Worm (Caenorhabditis elegans): ENCODE measurements around the gene bbs-8.

DNA sequence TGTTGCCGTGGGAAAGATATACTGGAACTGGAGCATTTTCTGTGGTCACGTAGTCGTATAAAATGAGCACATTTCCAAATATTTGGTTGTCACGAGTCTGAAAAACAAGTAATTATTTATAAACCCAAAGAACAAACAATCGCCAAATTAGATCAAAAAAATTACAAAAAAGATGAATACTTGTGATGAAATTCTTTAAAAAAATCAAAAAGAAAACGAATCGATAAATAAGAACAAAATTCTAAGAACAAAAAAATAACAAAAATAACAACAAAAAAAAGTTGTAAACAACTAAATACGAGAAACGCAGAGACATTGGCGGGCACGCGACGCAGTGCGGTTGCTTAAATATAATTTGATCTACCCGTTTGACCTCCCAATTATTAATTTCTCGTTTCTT lies 8.9 kb upstream of the bbs-8 start, which contains the start of gene ZC404.16:
- TF ChIP-seq ets-7 (tag; optimal IDR thresholded peaks at IDR 0.05): no peak
- no peak for TF ChIP-seq tbx-11 (GFP tag; IDR thresholded peaks at IDR 0.05)
- TF ChIP-seq scrt-1 (GFP tag; IDR thresholded peaks at IDR 0.05): no peak
- no peak for TF ChIP-seq ama-1 (optimal IDR thresholded peaks at IDR 0.05)
- no peak for TF ChIP-seq sea-1 (GFP tag; conservative IDR thresholded peaks at IDR 0.05)
- TF ChIP-seq flt-1 (GFP tag; IDR thresholded peaks at IDR 0.05): no peak
- TF ChIP-seq B0310.2 (tag; optimal IDR thresholded peaks at IDR 0.05): no peak
- TF ChIP-seq aly-1 (tag; optimal IDR thresholded peaks at IDR 0.05): no peak
